Worm (Caenorhabditis elegans): ENCODE results near the gene F10B5.2.

Gene F10B5.2

DNA sequence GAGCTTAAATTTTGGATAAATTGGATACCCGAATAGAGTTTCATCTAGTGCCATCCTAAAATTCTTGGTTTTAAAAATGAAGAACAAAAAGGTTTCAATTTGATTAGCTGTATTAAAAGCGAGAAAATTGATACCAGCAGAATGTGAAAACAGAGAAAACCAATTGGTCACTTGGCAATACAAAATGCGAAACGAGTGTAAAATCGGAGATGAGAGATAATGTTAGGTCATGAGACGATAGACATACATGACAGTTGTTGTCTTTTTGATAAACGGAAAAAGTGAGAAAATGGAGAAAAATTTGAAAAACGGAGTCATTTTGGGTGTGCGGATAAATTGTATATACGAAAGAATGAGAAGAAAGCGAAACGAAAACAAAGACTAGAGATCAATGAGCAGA lies 39.6 kb upstream of the F10B5.2 start, which contains the start of gene sfxn-5 (continued):
- peak in 1 of 2 experiments; percentile 25 for TF ChIP-seq efl-1 (optimal IDR thresholded peaks at IDR 0.05)
- peak in 1 of 2 experiments; percentile 1 for TF ChIP-seq efl-1 (GFP tag; optimal IDR thresholded peaks at IDR 0.05 in 1 of 2)
- TF ChIP-seq ama-1 (optimal IDR thresholded peaks at IDR 0.05): no peak
- peak; percentile 20 for TF ChIP-seq nhr-20 (tag; optimal IDR thresholded peaks at IDR 0.05)
- no peak for TF ChIP-seq nhr-76 (tag; optimal IDR thresholded peaks at IDR 0.05)
- no peak for TF ChIP-seq Y116A8C.19 (tag; optimal IDR thresholded peaks at IDR 0.05; ENCODE audit: borderline replicate concordance)
- no peak for TF ChIP-seq mab-9 (GFP tag; IDR thresholded peaks at IDR 0.05)
- TF ChIP-seq nhr-71 (tag; optimal IDR thresholded peaks at IDR 0.05): peak; percentile 68
- TF ChIP-seq ets-5 (GFP tag; IDR thresholded peaks at IDR 0.05): no peak
- no peak for TF ChIP-seq snpc-4 (tag; optimal IDR thresholded peaks at IDR 0.05)
- no peak for TF ChIP-seq lir-3 (tag; optimal IDR thresholded peaks at IDR 0.05; ENCODE audit: poor library complexity)
- TF ChIP-seq jun-1 (tag; optimal IDR thresholded peaks at IDR 0.05): no peak

ce11 chrII:8106921-8107695 lies 37.5 kb upstream of the F10B5.2 start, which contains the start of the genes chst-1 and C41C4.9:
Gene chst-1, minus strand, starts transcription at chrII:8106971.
Gene C41C4.9, plus strand, starts transcription at chrII:8107645.
- TF ChIP-seq ets-5 (GFP tag; IDR thresholded peaks at IDR 0.05) (no peak), ztf-11 (tag; optimal IDR thresholded peaks at IDR 0.05) (peak in 1 of 2 experiments; percentile 44), lin-13 (GFP tag; optimal IDR thresholded peaks at IDR 0.05) (peak; percentile 17), elt-3 (tag; optimal IDR thresholded peaks at IDR 0.05) (peak in 2 of 6 experiments; percentile 34 to 48), efl-1 (optimal IDR thresholded peaks at IDR 0.05) (peak; percentile 50 to 51), efl-1 (GFP tag; optimal IDR thresholded peaks at IDR 0.05 in 1 of 2) (peak; percentile 20 to 96), fos-1 (tag; optimal IDR thresholded peaks at IDR 0.05) (peak; percentile 47), nhr-85 (tag) (peak; percentile 78), egl-27 (tag; optimal IDR thresholded peaks at IDR 0.05) (peak in 1 of 2 experiments; percentile 35), tlp-1 (tag; optimal IDR thresholded peaks at IDR 0.05) (no peak), aly-2 (tag; optimal IDR thresholded peaks at IDR 0.05) (peak; percentile 37), ceh-88 (GFP tag; IDR thresholded peaks at IDR 0.05) (no peak), lin-14 (GFP tag; optimal IDR thresholded peaks at IDR 0.05) (peak; percentile 34), ceh-82 (tag; optimal IDR thresholded peaks at IDR 0.05) (peak in 1 of 3 experiments; percentile 19), dsc-1 (tag; optimal IDR thresholded peaks at IDR 0.05) (peak; percentile 65), ztf-4 (tag; optimal IDR thresholded peaks at IDR 0.05) (peak; percentile 7), blmp-1 (tag; optimal IDR thresholded peaks at IDR 0.05) (peak; percentile 39), ces-1 (GFP tag; optimal IDR thresholded peaks at IDR 0.05) (no peak), lir-3 (tag; optimal IDR thresholded peaks at IDR 0.05; ENCODE audit: poor library complexity) (no peak), lin-35 (GFP tag; optimal IDR thresholded peaks at IDR 0.05) (peak; percentile 29 to 84), pax-3 (tag; optimal IDR thresholded peaks at IDR 0.05) (no peak), lsy-2 (tag; optimal IDR thresholded peaks at IDR 0.05) (peak; percentile 57 to 77), alr-1 (tag; optimal IDR thresholded peaks at IDR 0.05; ENCODE audit: borderline replicate concordance) (no peak), hlh-4 (tag; optimal IDR thresholded peaks at IDR 0.05) (no peak), mep-1 (tag; optimal IDR thresholded peaks at IDR 0.05) (peak; percentile 69), xbp-1 (tag; optimal IDR thresholded peaks at IDR 0.05) (peak; percentile 20), F16B12.6 (tag; optimal IDR thresholded peaks at IDR 0.05) (no peak), vab-15 (tag; optimal IDR thresholded peaks at IDR 0.05) (peak; percentile 57), lin-15B (tag; optimal IDR thresholded peaks at IDR 0.05) (no peak), jun-1 (tag; optimal IDR thresholded peaks at IDR 0.05) (peak; percentile 38), mef-2 (tag; optimal IDR thresholded peaks at IDR 0.05) (no peak), irx-1 (tag; optimal IDR thresholded peaks at IDR 0.05) (peak; percentile 19), mdl-1 (tag; optimal IDR thresholded peaks at IDR 0.05) (peak in 1 of 2 experiments; percentile 79), nhr-19 (GFP tag; conservative IDR thresholded peaks at IDR 0.05) (peak; percentile 56), snu-23 (GFP tag; optimal IDR thresholded peaks at IDR 0.05) (peak; percentile 61), nhr-71 (tag; optimal IDR thresholded peaks at IDR 0.05) (peak; percentile 74), unc-98 (GFP tag; IDR thresholded peaks at IDR 0.05) (0 out of 2 replicates have a peak, but pooled peaks have one; percentile 10), ceh-8 (GFP tag; optimal IDR thresholded peaks at IDR 0.05) (peak; percentile 23), nhr-47 (tag; optimal IDR thresholded peaks at IDR 0.05) (peak; percentile 70), zip-4 (GFP tag; optimal IDR thresholded peaks at IDR 0.05) (no peak), elt-2 (tag; optimal IDR thresholded peaks at IDR 0.05) (peak; percentile 68), unc-130 (tag; optimal IDR thresholded peaks at IDR 0.05) (peak; percentile 55)

Data from whole organism, L1 larva.